Worm (Caenorhabditis elegans): ENCODE results near the gene cku-70.

Gene cku-70

DNA sequence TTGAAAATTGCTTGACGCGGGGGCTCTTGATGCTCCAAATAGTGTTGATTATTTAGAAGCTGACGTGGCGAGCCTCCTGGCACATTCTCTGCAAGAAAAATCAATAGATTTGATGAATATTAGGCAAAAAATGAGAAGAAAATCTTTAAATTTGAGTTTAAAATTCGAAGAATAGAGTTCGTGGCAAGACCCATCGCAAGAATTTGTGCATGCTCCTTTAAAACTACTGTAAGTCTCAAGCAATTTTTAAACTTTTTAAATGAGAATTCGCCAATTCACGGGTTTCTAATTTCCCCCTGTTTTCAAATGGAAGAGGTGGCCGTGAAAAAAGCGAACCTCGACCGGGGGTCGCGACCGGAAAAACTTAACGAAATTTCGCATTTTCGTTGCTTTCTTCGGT, 40.8 kb upstream of the cku-70 start:
- no peak for TF ChIP-seq mep-1 (tag; optimal IDR thresholded peaks at IDR 0.05)
- TF ChIP-seq unc-120 (tag; optimal IDR thresholded peaks at IDR 0.05; ENCODE audit: poor library complexity, severe bottlenecking) = no peak
- TF ChIP-seq nhr-12 (tag; optimal IDR thresholded peaks at IDR 0.05) = no peak

DNA sequence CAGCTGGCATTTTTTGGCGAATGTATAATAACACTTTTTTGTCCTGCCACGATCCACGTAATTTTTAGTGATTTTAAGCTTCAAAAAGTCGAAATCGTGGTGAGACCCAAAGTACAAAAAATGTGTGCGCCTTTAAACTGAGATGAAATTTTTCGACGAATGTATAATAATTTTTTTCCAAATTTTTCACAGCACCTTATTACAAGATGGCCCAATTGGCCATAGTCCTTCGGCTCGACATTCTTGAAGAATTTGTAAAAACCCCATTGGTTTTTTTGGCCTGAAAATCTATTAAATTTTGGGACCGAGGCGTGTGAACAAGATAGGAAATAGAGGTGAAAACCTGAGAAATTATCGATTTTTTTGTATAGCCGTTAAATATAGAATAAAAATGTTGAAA, 38.7 kb upstream of the cku-70 start:
- no peak for TF ChIP-seq ztf-11 (tag; optimal IDR thresholded peaks at IDR 0.05)
- no peak for TF ChIP-seq nhr-12 (tag; optimal IDR thresholded peaks at IDR 0.05)
- TF ChIP-seq lin-32 (GFP tag; optimal IDR thresholded peaks at IDR 0.05) = no peak
- TF ChIP-seq ces-1 (GFP tag; optimal IDR thresholded peaks at IDR 0.05) = no peak

DNA sequence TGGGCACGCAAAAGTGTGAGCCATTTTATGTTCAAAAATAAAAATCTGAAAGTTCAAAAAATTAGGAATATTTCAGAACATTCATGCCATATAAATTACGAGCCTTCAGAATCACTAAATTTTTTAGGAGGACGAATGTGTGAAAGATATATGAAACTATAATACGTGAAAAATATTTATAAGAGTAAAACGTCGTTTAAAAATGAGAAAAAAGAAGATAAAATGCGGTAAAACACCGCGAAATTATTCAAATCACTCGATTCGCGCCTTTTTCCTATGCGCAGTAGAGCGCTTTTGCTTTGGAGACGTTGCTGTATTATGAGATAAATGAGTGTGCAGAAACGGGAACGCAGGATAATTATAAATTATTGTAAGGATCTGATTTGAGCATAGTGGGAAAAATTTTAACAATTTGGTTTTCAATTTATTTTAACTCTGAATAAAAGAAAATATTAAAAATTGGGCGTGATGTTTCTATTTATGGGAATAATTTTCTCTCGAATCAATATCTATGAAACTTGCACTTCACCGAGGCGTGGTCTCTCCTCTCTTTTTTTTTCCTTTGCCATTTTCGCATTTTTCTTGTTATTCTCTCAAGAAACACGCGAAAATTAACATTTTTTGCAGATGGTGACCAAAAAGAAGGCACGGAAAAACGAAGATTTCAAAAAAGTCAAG, 35.3 kb upstream of the cku-70 start, which contains the start of the genes sup-35 and Y48A6C.4:
TSS of gene sup-35 (minus strand) at position 51 of the 678 bp plus-strand sequence.
TSS of gene Y48A6C.4 (plus strand) at position 628 of the 678 bp plus-strand sequence.
- TF ChIP-seq hlh-1 (tag; optimal IDR thresholded peaks at IDR 0.05) (peak; percentile 11), lin-32 (GFP tag; optimal IDR thresholded peaks at IDR 0.05) (peak; percentile 29), mep-1 (tag; optimal IDR thresholded peaks at IDR 0.05) (peak; percentile 89), drap-1 (GFP tag; optimal IDR thresholded peaks at IDR 0.05) (peak; percentile 40), sptf-1 (tag; optimal IDR thresholded peaks at IDR 0.05) (peak; percentile 75), nhr-237 (tag; optimal IDR thresholded peaks at IDR 0.05) (peak; percentile 87), bed-3 (GFP tag; optimal IDR thresholded peaks at IDR 0.05) (peak; percentile 39), ztf-11 (tag; optimal IDR thresholded peaks at IDR 0.05) (no peak), nhr-28 (tag; optimal IDR thresholded peaks at IDR 0.05) (no peak), unc-62 (GFP tag; optimal IDR thresholded peaks at IDR 0.05) (no peak), elt-1 (tag; optimal IDR thresholded peaks at IDR 0.05; ENCODE audit: borderline replicate concordance, insufficient read depth) (no peak), nhr-2 (tag; optimal IDR thresholded peaks at IDR 0.05) (no peak), tbx-8 (GFP tag; optimal IDR thresholded peaks at IDR 0.05) (peak; percentile 35), cnd-1 (tag; optimal IDR thresholded peaks at IDR 0.05) (peak; percentile 26), pha-4 (tag; optimal IDR thresholded peaks at IDR 0.05) (no peak), unc-120 (tag; optimal IDR thresholded peaks at IDR 0.05; ENCODE audit: poor library complexity, severe bottlenecking) (peak; percentile 59), ceh-83 (GFP tag; optimal IDR thresholded peaks at IDR 0.05) (peak; percentile 60), zip-8 (tag; optimal IDR thresholded peaks at IDR 0.05) (no peak), sem-2 (GFP tag; optimal IDR thresholded peaks at IDR 0.05) (no peak), unc-39 (tag; optimal IDR thresholded peaks at IDR 0.05) (no peak), snpc-4 (tag; optimal IDR thresholded peaks at IDR 0.05) (no peak), ceh-43 (GFP tag; optimal IDR thresholded peaks at IDR 0.05) (peak; percentile 40), ceh-39 (tag; optimal IDR thresholded peaks at IDR 0.05) (peak; percentile 82), elt-3 (tag; optimal IDR thresholded peaks at IDR 0.05) (peak; percentile 12), mls-2 (tag; optimal IDR thresholded peaks at IDR 0.05) (peak; percentile 66), blmp-1 (tag; optimal IDR thresholded peaks at IDR 0.05) (no peak), mab-5 (tag; optimal IDR thresholded peaks at IDR 0.05) (no peak), lin-13 (tag; optimal IDR thresholded peaks at IDR 0.05) (peak; percentile 46), nhr-76 (tag; optimal IDR thresholded peaks at IDR 0.05) (no peak), M03D4.4 (tag; optimal IDR thresholded peaks at IDR 0.05) (no peak), nhr-12 (tag; optimal IDR thresholded peaks at IDR 0.05) (no peak), ces-1 (GFP tag; optimal IDR thresholded peaks at IDR 0.05) (peak; percentile 90), flh-1 (GFP tag; optimal IDR thresholded peaks at IDR 0.05) (no peak), lsy-2 (tag; optimal IDR thresholded peaks at IDR 0.05) (peak; percentile 38), ham-2 (GFP tag; optimal IDR thresholded peaks at IDR 0.05) (no peak)

DNA sequence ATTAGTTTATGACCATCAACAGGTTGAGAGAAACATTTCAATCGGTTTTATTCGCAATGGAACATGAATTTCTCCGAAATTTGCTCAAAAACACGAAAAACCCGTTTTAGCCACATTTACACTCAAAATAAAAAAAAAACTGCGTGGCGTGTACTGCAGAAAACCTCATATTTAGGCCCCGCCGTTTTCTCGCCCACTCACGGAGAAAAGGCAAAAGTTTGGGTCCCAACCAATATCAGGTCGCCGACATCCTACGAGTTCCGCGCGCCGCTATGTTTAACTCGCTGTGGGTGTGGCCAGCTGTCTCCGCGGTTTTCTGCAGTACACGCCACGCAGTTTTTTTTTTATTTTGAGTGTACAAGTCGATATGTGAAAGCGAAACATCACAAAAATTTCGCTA, 30.8 kb upstream of the cku-70 start:
- TF ChIP-seq nhr-237 (tag; optimal IDR thresholded peaks at IDR 0.05) = no peak
- no peak for TF ChIP-seq nhr-12 (tag; optimal IDR thresholded peaks at IDR 0.05)
- TF ChIP-seq pha-4 (tag; optimal IDR thresholded peaks at IDR 0.05) = no peak
- no peak for TF ChIP-seq cnd-1 (tag; optimal IDR thresholded peaks at IDR 0.05)
- TF ChIP-seq snpc-4 (tag; optimal IDR thresholded peaks at IDR 0.05) = no peak
- no peak for TF ChIP-seq hlh-1 (tag; optimal IDR thresholded peaks at IDR 0.05)
- no peak for TF ChIP-seq mls-2 (tag; optimal IDR thresholded peaks at IDR 0.05)
- TF ChIP-seq lsy-2 (tag; optimal IDR thresholded peaks at IDR 0.05) = no peak
- no peak for TF ChIP-seq lin-32 (GFP tag; optimal IDR thresholded peaks at IDR 0.05)
- TF ChIP-seq sem-2 (GFP tag; optimal IDR thresholded peaks at IDR 0.05) = no peak
- TF ChIP-seq zip-8 (tag; optimal IDR thresholded peaks at IDR 0.05) = no peak
- no peak for TF ChIP-seq mep-1 (tag; optimal IDR thresholded peaks at IDR 0.05)

All from whole organism, mixed stage, embryonic.